Fruit fly (Drosophila melanogaster): ENCODE measurements around the gene CG15208.

- no peak for TF ChIP-seq dl (GFP tag; optimal IDR thresholded peaks at IDR 0.05; ENCODE audit: insufficient read depth in 1 of 2, partially characterized antibody in 2 of 2)
- TF ChIP-seq Hr78 (GFP tag; optimal IDR thresholded peaks at IDR 0.05), result no peak
- no peak for TF ChIP-seq usp (GFP tag; optimal IDR thresholded peaks at IDR 0.05)
- TF ChIP-seq CG32264 (GFP tag; optimal IDR thresholded peaks at IDR 0.05), result no peak
- no peak for TF ChIP-seq tai (GFP tag; optimal IDR thresholded peaks at IDR 0.05)
- no peak for TF ChIP-seq sv (GFP tag; optimal IDR thresholded peaks at IDR 0.05)
- TF ChIP-seq dsf (GFP tag; optimal IDR thresholded peaks at IDR 0.05; ENCODE audit: borderline replicate concordance), result no peak
- no peak for TF ChIP-seq brk (GFP tag; optimal IDR thresholded peaks at IDR 0.05)
- no peak for TF ChIP-seq sage (GFP tag; optimal IDR thresholded peaks at IDR 0.05)
- TF ChIP-seq Rel (GFP tag; optimal IDR thresholded peaks at IDR 0.05), result no peak
- peak; percentile 96 for TF ChIP-seq Rel (tag; optimal IDR thresholded peaks at IDR 0.05)
- TF ChIP-seq Hnf4 (GFP tag; optimal IDR thresholded peaks at IDR 0.05), result no peak
- TF ChIP-seq pan (optimal IDR thresholded peaks at IDR 0.05), result no peak
- TF ChIP-seq jim (GFP tag; optimal IDR thresholded peaks at IDR 0.05), result no peak
- no peak for TF ChIP-seq Dfd (GFP tag; optimal IDR thresholded peaks at IDR 0.05)
Measured at dm6 chrX:10889955-10890617, 9.7 kb upstream of the CG15208 start.

All from whole organism, wandering third instar larva.